Fruit fly (Drosophila melanogaster) whole organism, embryonic: Measurements from ENCODE around the gene Sodh1.

Experiments
- Atf6 ChIP-seq: fragments of 200-800 bp; sonication (Bioruptor generic); IDR thresholded peaks from 2 replicates; pipeline ENCODE4 v1.3.6; 2022; ENCODE audit warnings: missing biosample characterization, missing genetic modification characterization
- Bdp1 ChIP-seq: fragments of 200-800 bp; sonication (Bioruptor generic); optimal IDR thresholded peaks from 3 replicates; lab custom pipeline; 2016; ENCODE audit warnings: missing biosample characterization, missing genetic modification characterization
- CG10209 ChIP-seq: fragments of 200-800 bp; sonication (Bioruptor generic); optimal IDR thresholded peaks from 3 replicates; lab custom pipeline; 2017; ENCODE audit warnings: missing biosample characterization, mild to moderate bottlenecking, missing genetic modification characterization, missing genetic modification reagents
- CG1024 ChIP-seq: fragments of 200-800 bp; sonication (Bioruptor generic); IDR thresholded peaks from 2 replicates; pipeline ENCODE4 v1.3.6; 2022; ENCODE audit warnings: missing biosample characterization, missing genetic modification characterization
- CG10979 ChIP-seq: fragments of 200-800 bp; sonication (Bioruptor generic); optimal IDR thresholded peaks from 2 replicates; lab custom pipeline; 2018; ENCODE audit warnings: missing biosample characterization, mild to moderate bottlenecking, missing genetic modification characterization, moderate library complexity
- CG11247 ChIP-seq: fragments of 200-800 bp; sonication (Bioruptor generic); IDR thresholded peaks from 2 replicates; pipeline ENCODE4 v1.3.6; 2022; ENCODE audit warnings: missing biosample characterization, missing genetic modification characterization
- CG11695 ChIP-seq: fragments of 200-800 bp; sonication (Bioruptor generic); IDR thresholded peaks from 3 replicates; pipeline ENCODE4 v1.3.6; 2022; ENCODE audit warnings: missing biosample characterization, missing genetic modification characterization
- CG11723 ChIP-seq: fragments of 200-800 bp; sonication (Bioruptor generic); optimal IDR thresholded peaks from 2 replicates; lab custom pipeline; 2017; ENCODE audit warnings: missing biosample characterization, mild to moderate bottlenecking, missing genetic modification characterization
- CG13123 ChIP-seq: fragments of 200-800 bp; sonication (Bioruptor generic); optimal IDR thresholded peaks from 2 replicates; lab custom pipeline; 2016; ENCODE audit warnings: missing biosample characterization, missing genetic modification characterization
- CG15073 ChIP-seq: fragments of 200-800 bp; sonication (Bioruptor generic); optimal IDR thresholded peaks from 2 replicates; lab custom pipeline; 2016; ENCODE audit warnings: missing biosample characterization, missing genetic modification characterization
- CG1602 ChIP-seq: fragments of 200-800 bp; sonication (Bioruptor generic); optimal IDR thresholded peaks from 3 replicates; lab custom pipeline; 2016; ENCODE audit warnings: missing biosample characterization, missing genetic modification characterization
- CG31224 ChIP-seq: fragments of 200-800 bp; sonication (Bioruptor generic); IDR thresholded peaks from 2 replicates; pipeline ENCODE4 v1.3.6; 2022; ENCODE audit warnings: missing biosample characterization, missing genetic modification characterization
- CG31365 ChIP-seq: fragments of 200-800 bp; sonication (Bioruptor generic); optimal IDR thresholded peaks from 2 replicates; lab custom pipeline; 2018; ENCODE audit warnings: missing biosample characterization, mild to moderate bottlenecking, missing genetic modification characterization
- CG3838 ChIP-seq: fragments of 200-800 bp; sonication (Bioruptor generic); optimal IDR thresholded peaks from 3 replicates; lab custom pipeline; 2016; ENCODE audit warnings: missing biosample characterization, missing genetic modification characterization
- CG6272 ChIP-seq: fragments of 200-800 bp; sonication (Bioruptor generic); IDR thresholded peaks from 2 replicates; pipeline ENCODE4 v1.3.6; 2022; ENCODE audit warnings: missing biosample characterization, missing genetic modification characterization
- CG7372 ChIP-seq: fragments of 200-800 bp; sonication (Bioruptor generic); IDR thresholded peaks from 2 replicates; pipeline ENCODE4 v1.3.6; 2022; ENCODE audit warnings: missing biosample characterization, missing genetic modification characterization
- CG7556 ChIP-seq: fragments of 200-800 bp; sonication (Bioruptor generic); optimal IDR thresholded peaks from 2 replicates; lab custom pipeline; 2017; ENCODE audit warnings: missing biosample characterization, mild to moderate bottlenecking, missing genetic modification characterization
- CG7745 ChIP-seq: fragments of 200-800 bp; sonication (Bioruptor generic); optimal IDR thresholded peaks from 2 replicates; lab custom pipeline; 2018; ENCODE audit warnings: missing biosample characterization, mild to moderate bottlenecking, missing genetic modification characterization, moderate library complexity
- CG8388 ChIP-seq: fragments of 200-800 bp; sonication (Bioruptor generic); optimal IDR thresholded peaks from 2 replicates; lab custom pipeline; 2019; ENCODE audit warnings: missing biosample characterization, mild to moderate bottlenecking, missing genetic modification characterization, moderate library complexity
- Dfd ChIP-seq, 2 experiments: fragments of >200 bp; optimal IDR thresholded peaks; 2 replicates each; lab custom pipeline; 2017; ENCODE audit warnings: missing biosample characterization in 2 of 2, missing genetic modification characterization in 2 of 2
- Doc3 ChIP-seq: fragments of 200-800 bp; sonication (Bioruptor generic); IDR thresholded peaks from 3 replicates; pipeline ENCODE4 v1.3.6; 2022; ENCODE audit warnings: missing biosample characterization, missing genetic modification characterization; ENCODE audit not compliant: partially characterized antibody
- E2f1 ChIP-seq: fragments of 200-800 bp; sonication (Bioruptor generic); IDR thresholded peaks from 2 replicates; pipeline ENCODE4 v1.3.6; 2022; ENCODE audit warnings: missing biosample characterization, missing genetic modification characterization
- H15 ChIP-seq: fragments of 200-800 bp; sonication (Bioruptor generic); IDR thresholded peaks from 3 replicates; pipeline ENCODE4 v1.3.6; 2022; ENCODE audit warnings: missing biosample characterization, missing genetic modification characterization
- Hr51 ChIP-seq, 2 experiments: fragments of 200-800 bp; sonication (Bioruptor generic); optimal IDR thresholded peaks; 2 replicates in 1 of 2; 3 replicates in 1 of 2; lab custom pipeline; 2016 to 2018; ENCODE audit warnings: missing biosample characterization in 2 of 2, missing genetic modification characterization in 2 of 2, mild to moderate bottlenecking in 1 of 2, moderate library complexity in 1 of 2
- Poxn ChIP-seq: fragments of 200-800 bp; sonication (Bioruptor generic); IDR thresholded peaks from 2 replicates; pipeline ENCODE4 v1.3.6; 2022; ENCODE audit warnings: missing biosample characterization, missing genetic modification characterization
- Rfx ChIP-seq: fragments of 200-800 bp; sonication (Bioruptor generic); IDR thresholded peaks from 2 replicates; pipeline ENCODE4 v1.3.6; 2022; ENCODE audit warnings: missing biosample characterization, missing genetic modification characterization
- Side ChIP-seq: fragments of 200-800 bp; sonication (Bioruptor generic); optimal IDR thresholded peaks from 2 replicates; lab custom pipeline; 2016; ENCODE audit warnings: missing biosample characterization, missing genetic modification characterization
- Sox100B ChIP-seq: fragments of 200-800 bp; sonication (Bioruptor generic); optimal IDR thresholded peaks from 3 replicates; lab custom pipeline; 2018; ENCODE audit warnings: missing biosample characterization, mild to moderate bottlenecking, missing genetic modification characterization
- Sry-δ ChIP-seq: fragments of 200-800 bp; sonication (Bioruptor generic); optimal IDR thresholded peaks from 2 replicates; lab custom pipeline; 2016; ENCODE audit warnings: missing biosample characterization, missing genetic modification characterization
- crol ChIP-seq: fragments of 200-800 bp; sonication (Bioruptor generic); IDR thresholded peaks from 2 replicates; pipeline ENCODE4 v1.3.6; 2022; ENCODE audit warnings: missing biosample characterization, missing genetic modification characterization
- crp ChIP-seq, 2 experiments: fragments of 200-800 bp; sonication (Bioruptor generic); optimal IDR thresholded peaks; 2 replicates in 1 of 2; 3 replicates in 1 of 2; lab custom pipeline; 2017; ENCODE audit warnings: missing biosample characterization in 2 of 2, missing genetic modification characterization in 2 of 2, mild to moderate bottlenecking in 1 of 2, moderate library complexity in 1 of 2
- cwo ChIP-seq: fragments of 200-800 bp; sonication (Bioruptor generic); optimal IDR thresholded peaks from 3 replicates; lab custom pipeline; 2017; ENCODE audit warnings: missing biosample characterization, missing genetic modification characterization, mild to moderate bottlenecking, moderate library complexity, missing genetic modification reagents
- dmrt11E ChIP-seq: fragments of 200-800 bp; sonication (Bioruptor generic); optimal IDR thresholded peaks from 3 replicates; lab custom pipeline; 2018; ENCODE audit warnings: missing biosample characterization, mild to moderate bottlenecking, missing genetic modification characterization, moderate library complexity
- fd64A ChIP-seq: fragments of 200-800 bp; sonication (Bioruptor generic); optimal IDR thresholded peaks from 3 replicates; lab custom pipeline; 2018; ENCODE audit warnings: missing biosample characterization, mild to moderate bottlenecking, missing genetic modification characterization
- fu2 ChIP-seq: fragments of 200-800 bp; sonication (Bioruptor generic); optimal IDR thresholded peaks from 2 replicates; lab custom pipeline; 2016; ENCODE audit warnings: missing biosample characterization, missing genetic modification characterization
- gsb ChIP-seq: fragments of 200-800 bp; sonication (Bioruptor generic); IDR thresholded peaks from 2 replicates; pipeline ENCODE4 v1.3.6; 2022; ENCODE audit warnings: missing biosample characterization, missing genetic modification characterization
- hth ChIP-seq: fragments of >200 bp; optimal IDR thresholded peaks from 2 replicates; lab custom pipeline; 2017; ENCODE audit warnings: inconsistent platforms
- ind ChIP-seq: fragments of 200-800 bp; sonication (Bioruptor generic); optimal IDR thresholded peaks from 3 replicates; lab custom pipeline; 2016; ENCODE audit warnings: missing biosample characterization, missing genetic modification characterization
- jumu ChIP-seq: fragments of 200-800 bp; sonication (Bioruptor generic); optimal IDR thresholded peaks from 3 replicates; lab custom pipeline; 2016; ENCODE audit warnings: missing biosample characterization, missing genetic modification characterization
- kah ChIP-seq: fragments of 200-800 bp; sonication (Bioruptor generic); optimal IDR thresholded peaks from 2 replicates; lab custom pipeline; 2018; ENCODE audit warnings: missing biosample characterization, mild to moderate bottlenecking, missing genetic modification characterization
- ken ChIP-seq: fragments of 200-800 bp; sonication (Bioruptor generic); IDR thresholded peaks from 3 replicates; pipeline ENCODE4 v1.3.6; 2022; ENCODE audit warnings: missing biosample characterization, missing genetic modification characterization
- maf-S ChIP-seq: fragments of 200-800 bp; sonication (Bioruptor generic); optimal IDR thresholded peaks from 2 replicates; lab custom pipeline; 2016; ENCODE audit warnings: missing biosample characterization, missing genetic modification characterization
- nau ChIP-seq: fragments of 200-800 bp; sonication (Bioruptor generic); optimal IDR thresholded peaks from 3 replicates; lab custom pipeline; 2017; ENCODE audit warnings: missing biosample characterization, mild to moderate bottlenecking, missing genetic modification characterization, missing genetic modification reagents
- nmo ChIP-seq: fragments of 200-800 bp; sonication (Bioruptor generic); optimal IDR thresholded peaks from 2 replicates; lab custom pipeline; 2018; ENCODE audit warnings: missing biosample characterization, mild to moderate bottlenecking, missing genetic modification characterization, moderate library complexity
- odd ChIP-seq: fragments of 200-800 bp; sonication (Bioruptor generic); optimal IDR thresholded peaks from 2 replicates; lab custom pipeline; 2017; ENCODE audit warnings: missing biosample characterization, mild to moderate bottlenecking, missing genetic modification characterization
- otp ChIP-seq: fragments of 200-800 bp; sonication (Bioruptor generic); IDR thresholded peaks from 3 replicates; pipeline ENCODE4, ENCODE4 v1.3.6; 2022; ENCODE audit warnings: missing biosample characterization, missing genetic modification characterization
- pita ChIP-seq: fragments of 200-800 bp; sonication (Bioruptor generic); optimal IDR thresholded peaks from 2 replicates; lab custom pipeline; 2017; ENCODE audit warnings: missing biosample characterization, mild to moderate bottlenecking, missing genetic modification characterization
- pros ChIP-seq: fragments of 200-800 bp; sonication (Bioruptor generic); optimal IDR thresholded peaks from 3 replicates; lab custom pipeline; 2019; ENCODE audit warnings: missing biosample characterization, mild to moderate bottlenecking, missing genetic modification characterization, moderate library complexity
- row ChIP-seq: fragments of 200-800 bp; sonication (Bioruptor generic); IDR thresholded peaks from 3 replicates; pipeline ENCODE4 v1.3.6; 2022; ENCODE audit warnings: missing biosample characterization, missing genetic modification characterization
- vfl ChIP-seq: fragments of 200-800 bp; sonication (Bioruptor generic); optimal IDR thresholded peaks from 2 replicates; lab custom pipeline; 2016; ENCODE audit warnings: missing biosample characterization, missing genetic modification characterization
- vvl ChIP-seq: fragments of 200-800 bp; sonication (Bioruptor generic); IDR thresholded peaks from 2 replicates; pipeline ENCODE4 v1.3.6; 2022; ENCODE audit warnings: missing biosample characterization, missing genetic modification characterization

The Sodh1 gene

DNA sequence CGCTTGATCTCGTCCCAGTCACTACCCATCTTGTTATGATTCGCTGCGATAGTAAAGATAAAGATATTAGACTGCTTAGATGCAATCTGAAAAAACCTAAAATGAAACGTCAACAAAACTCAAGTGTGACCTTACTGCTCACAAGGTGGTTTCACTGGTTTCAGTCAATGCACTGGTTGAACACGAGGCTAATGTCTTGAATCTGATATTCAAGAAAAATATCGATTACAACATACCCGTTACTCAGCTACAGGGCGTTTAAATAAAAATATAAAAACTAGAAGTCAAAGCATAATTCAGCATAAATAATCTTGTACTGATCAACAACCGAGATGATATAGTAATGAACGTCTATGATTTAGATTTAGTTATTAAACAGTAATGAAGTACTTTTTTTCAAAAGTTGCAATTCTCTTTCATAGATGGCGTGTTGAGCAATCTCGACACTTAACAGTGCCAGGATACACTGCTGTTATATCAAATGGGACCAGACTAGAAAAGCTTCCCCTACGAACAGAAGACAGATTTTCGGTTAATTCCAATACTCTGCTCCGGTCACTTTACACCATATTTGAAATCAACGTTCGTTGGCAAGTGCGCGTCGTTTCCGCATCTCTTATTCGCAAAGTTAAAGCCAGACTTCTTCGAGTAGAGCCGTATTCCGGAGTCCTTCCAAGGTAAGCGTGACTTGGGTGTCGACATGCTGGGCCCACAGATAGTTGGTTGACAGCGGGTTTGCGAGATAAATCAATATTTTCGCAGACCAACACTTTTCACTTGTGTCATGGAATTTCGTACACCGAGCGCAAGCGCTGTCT lies 22.4 kb downstream of the Sodh1 start, which contains the start of the genes Ufl1 and CG1943 (continued):
- TF ChIP-seq ind (GFP tag; lab: Kevin White, UChicago) (no peak), CG8388 (GFP tag; lab: Kevin White, UChicago) (no peak), Side (GFP tag; lab: Kevin White, UChicago) (no peak), Dfd (GFP tag; optimal IDR thresholded peaks at IDR 0.05; lab: Kevin White, UChicago) (no peak), Atf6 (GFP tag; lab: Robert Waterston, UW) (no peak), dmrt11E (tag; lab: Kevin White, UChicago) (no peak), nau (GFP tag; lab: Kevin White, UChicago) (peak; percentile 74), CG15073 (no peak), gsb (no peak), Doc3 (GFP tag; lab: Robert Waterston, UW) (no peak), Sry-δ (GFP tag; lab: Kevin White, UChicago) (peak; percentile 81), CG31365 (tag; lab: Kevin White, UChicago) (no peak), row (GFP tag; lab: Robert Waterston, UW) (no peak), CG11695 (GFP tag; lab: Robert Waterston, UW) (no peak), CG10209 (GFP tag; lab: Kevin White, UChicago) (no peak), CG31224 (no peak), cwo (GFP tag; lab: Kevin White, UChicago) (no peak), otp (no peak), CG11723 (no peak), CG1024 (no peak), ken (no peak), CG7745 (tag; lab: Kevin White, UChicago) (no peak), fu2 (GFP tag; lab: Kevin White, UChicago) (no peak), CG13123 (no peak), Sox100B (GFP tag; lab: Kevin White, UChicago) (no peak), crp (GFP tag; optimal IDR thresholded peaks at IDR 0.05; lab: Kevin White, UChicago) (no peak), Rfx (GFP tag; lab: Robert Waterston, UW) (no peak), CG6272 (GFP tag; lab: Robert Waterston, UW) (no peak), CG7372 (GFP tag; lab: Robert Waterston, UW) (no peak), Poxn (GFP tag; lab: Robert Waterston, UW) (no peak), kah (peak; percentile 73), nmo (peak; percentile 65), hth (no peak), CG7556 (GFP tag; lab: Kevin White, UChicago) (no peak), Hr51 (GFP tag; optimal IDR thresholded peaks at IDR 0.05; lab: Kevin White, UChicago) (peak in 1 of 2 experiments; percentile 2), E2f1 (no peak), CG3838 (no peak), vvl (GFP tag; lab: Robert Waterston, UW) (no peak), vfl (no peak), crol (no peak), jumu (GFP tag; lab: Kevin White, UChicago) (no peak), maf-S (GFP tag; lab: Kevin White, UChicago) (no peak), Bdp1 (GFP tag; lab: Kevin White, UChicago) (peak; percentile 16), fd64A (GFP tag; lab: Kevin White, UChicago) (peak; percentile 1), CG11247 (GFP tag; lab: Robert Waterston, UW) (no peak), H15 (GFP tag; lab: Robert Waterston, UW) (no peak), CG1602 (no peak), odd (no peak), CG10979 (tag; lab: Kevin White, UChicago) (no peak), pros (peak; percentile 74), pita (GFP tag; lab: Kevin White, UChicago) (peak; percentile 86)
